Worm (Caenorhabditis elegans) whole organism, L3 larva: ENCODE results near the gene W04B5.5.

ENCODE experiments used
- R02D3.7 ChIP-seq: fragments of 150-350 bp; optimal IDR thresholded peaks from 2 replicates; lab custom pipeline; 2014; ENCODE audit warnings: missing biosample characterization, missing genetic modification characterization
- ZK546.5 ChIP-seq: sonication (generic microtip); optimal IDR thresholded peaks from 2 replicates; lab custom pipeline; 2017; ENCODE audit warnings: missing biosample characterization, missing genetic modification characterization
- aly-2 ChIP-seq: fragments of 150-350 bp; optimal IDR thresholded peaks from 2 replicates; lab custom pipeline; 2014; ENCODE audit warnings: missing biosample characterization, missing genetic modification characterization
- ama-1 ChIP-seq: fragments of 150-350 bp; optimal IDR thresholded peaks from 2 replicates; lab custom pipeline; 2018
- ceh-28 ChIP-seq: fragments of 150-350 bp; optimal IDR thresholded peaks from 2 replicates; lab custom pipeline; 2014; ENCODE audit warnings: missing biosample characterization, missing genetic modification reagents, missing genetic modification characterization
- ceh-9 ChIP-seq: sonication (generic microtip); optimal IDR thresholded peaks from 2 replicates; lab custom pipeline; 2018; ENCODE audit warnings: missing biosample characterization, missing genetic modification characterization
- daf-12 ChIP-seq: fragments of 150-350 bp; optimal IDR thresholded peaks from 2 replicates; lab custom pipeline; 2014; ENCODE audit warnings: missing biosample characterization, missing genetic modification reagents, missing genetic modification characterization
- egl-27 ChIP-seq: sonication (generic microtip); optimal IDR thresholded peaks from 4 replicates; lab custom pipeline; 2017; ENCODE audit warnings: missing biosample characterization, missing genetic modification reagents, missing genetic modification characterization
- egl-5 ChIP-seq: fragments of 150-350 bp; optimal IDR thresholded peaks from 2 replicates; lab custom pipeline; 2017; ENCODE audit warnings: missing biosample characterization, missing genetic modification reagents, missing genetic modification characterization, inconsistent platforms
- elt-1 ChIP-seq: fragments of 150-350 bp; optimal IDR thresholded peaks from 2 replicates; lab custom pipeline; 2014; ENCODE audit warnings: missing biosample characterization, missing genetic modification characterization
- elt-3 ChIP-seq, 3 experiments: fragments of 150-350 bp in 1 of 3; sonication (generic microtip) in 2 of 3; optimal IDR thresholded peaks; 2 replicates in 2 of 3; 4 replicates in 1 of 3; lab custom pipeline; 2014 to 2017; ENCODE audit warnings: missing biosample characterization in 3 of 3, missing genetic modification characterization in 3 of 3
- eor-1 ChIP-seq, 2 experiments: fragments of 150-350 bp; optimal IDR thresholded peaks; 2 replicates each; lab custom pipeline; 2014 to 2018; ENCODE audit warnings: missing biosample characterization in 2 of 2, missing genetic modification characterization in 2 of 2
- fkh-10 ChIP-seq: sonication (generic microtip); optimal IDR thresholded peaks from 2 replicates; lab custom pipeline; 2017; ENCODE audit warnings: missing biosample characterization, missing genetic modification reagents, missing genetic modification characterization
- fkh-2 ChIP-seq: fragments of 150-350 bp; optimal IDR thresholded peaks from 2 replicates; lab custom pipeline; 2014; ENCODE audit warnings: missing biosample characterization, missing genetic modification reagents, missing genetic modification characterization
- fos-1 ChIP-seq: fragments of 150-350 bp; optimal IDR thresholded peaks from 2 replicates; lab custom pipeline; 2014; ENCODE audit warnings: missing biosample characterization, missing genetic modification characterization
- hmg-11 ChIP-seq: sonication (generic microtip); optimal IDR thresholded peaks from 2 replicates; lab custom pipeline; 2016; ENCODE audit warnings: missing genetic modification characterization, missing compliant biosample characterization
- jun-1 ChIP-seq: fragments of 150-350 bp; optimal IDR thresholded peaks from 2 replicates; lab custom pipeline; 2014; ENCODE audit warnings: missing biosample characterization, missing genetic modification reagents, missing genetic modification characterization
- lin-15B ChIP-seq: fragments of 150-350 bp; optimal IDR thresholded peaks from 2 replicates; lab custom pipeline; 2014; ENCODE audit warnings: missing biosample characterization, missing genetic modification characterization
- lin-39 ChIP-seq: fragments of 150-350 bp; optimal IDR thresholded peaks from 2 replicates; lab custom pipeline; 2018; ENCODE audit warnings: missing biosample characterization, missing genetic modification reagents, missing genetic modification characterization
- nfya-1 ChIP-seq: sonication (generic microtip); optimal IDR thresholded peaks from 2 replicates; lab custom pipeline; 2017; ENCODE audit warnings: missing genetic modification characterization, mild to moderate bottlenecking, missing compliant biosample characterization, antibody characterized with exemption, moderate library complexity; ENCODE audit not compliant: insufficient read depth
- nhr-11 ChIP-seq: fragments of 150-350 bp; optimal IDR thresholded peaks from 2 replicates; lab custom pipeline; 2014; ENCODE audit warnings: missing biosample characterization, missing genetic modification characterization
- nhr-12 ChIP-seq: fragments of 150-350 bp; optimal IDR thresholded peaks from 2 replicates; lab custom pipeline; 2014; ENCODE audit warnings: missing biosample characterization, missing genetic modification characterization
- nhr-23 ChIP-seq: fragments of 150-350 bp; optimal IDR thresholded peaks from 2 replicates; lab custom pipeline; 2014; ENCODE audit warnings: missing biosample characterization, missing genetic modification reagents, missing genetic modification characterization
- nhr-25 ChIP-seq: sonication (generic microtip); optimal IDR thresholded peaks from 2 replicates; lab custom pipeline; 2017; ENCODE audit warnings: missing biosample characterization, missing genetic modification characterization
- nhr-28 ChIP-seq: fragments of 150-350 bp; optimal IDR thresholded peaks from 2 replicates; lab custom pipeline; 2014; ENCODE audit warnings: missing biosample characterization, missing genetic modification characterization
- nhr-43 ChIP-seq: sonication (generic microtip); optimal IDR thresholded peaks from 2 replicates; lab custom pipeline; 2016; ENCODE audit warnings: mild to moderate bottlenecking, missing genetic modification characterization, missing compliant biosample characterization; ENCODE audit not compliant: poor library complexity, severe bottlenecking
- nhr-67 ChIP-seq: fragments of 150-350 bp; optimal IDR thresholded peaks from 2 replicates; lab custom pipeline; 2014; ENCODE audit warnings: missing biosample characterization, missing genetic modification characterization
- nhr-77 ChIP-seq: fragments of 150-350 bp; optimal IDR thresholded peaks from 2 replicates; lab custom pipeline; 2014; ENCODE audit warnings: missing biosample characterization, missing genetic modification characterization
- pha-4 ChIP-seq: fragments of 150-350 bp; optimal IDR thresholded peaks from 2 replicates; lab custom pipeline; 2014; ENCODE audit warnings: missing biosample characterization, missing genetic modification reagents, missing genetic modification characterization
- pqm-1 ChIP-seq: fragments of 150-350 bp; optimal IDR thresholded peaks from 2 replicates; lab custom pipeline; 2017; ENCODE audit warnings: missing biosample characterization, missing genetic modification characterization, inconsistent platforms
- sea-2 ChIP-seq: fragments of 150-350 bp; sonication (generic microtip); optimal IDR thresholded peaks from 4 replicates; lab custom pipeline; 2014; ENCODE audit warnings: missing biosample characterization, missing genetic modification reagents, missing genetic modification characterization
- snpc-4 ChIP-seq: fragments of 150-350 bp; optimal IDR thresholded peaks from 2 replicates; lab custom pipeline; 2014; ENCODE audit warnings: missing biosample characterization, missing genetic modification characterization
- tbx-2 ChIP-seq: sonication (generic microtip); optimal IDR thresholded peaks from 2 replicates; lab custom pipeline; 2016; ENCODE audit warnings: mild to moderate bottlenecking, missing genetic modification characterization, missing compliant biosample characterization
- unc-39 ChIP-seq: sonication (generic microtip); optimal IDR thresholded peaks from 4 replicates; lab custom pipeline; 2017; ENCODE audit warnings: missing biosample characterization, missing genetic modification characterization
- unc-62 ChIP-seq: fragments of 150-350 bp; sonication (generic microtip); optimal IDR thresholded peaks from 4 replicates; lab custom pipeline; 2014; ENCODE audit warnings: missing biosample characterization, missing genetic modification reagents, missing genetic modification characterization
- ztf-4 ChIP-seq: fragments of 150-350 bp; optimal IDR thresholded peaks from 2 replicates; lab custom pipeline; 2014; ENCODE audit warnings: missing biosample characterization, missing genetic modification characterization

Gene W04B5.5

ce11 chrIII:2421226-2421625 is 3.2 kb upstream of the W04B5.5 start:
- TF ChIP-seq nhr-43 (tag; lab: Kevin White, UChicago) (no peak), fkh-10 (GFP tag; lab: Kevin White, UChicago) (no peak), nhr-28 (tag; lab: Kevin White, UChicago) (no peak), snpc-4 (tag; lab: Kevin White, UChicago) (no peak)
- TF ChIP-seq, all 47 proteins: peak for 0

ce11 chrIII:2419504-2419903 is 1.5 kb upstream of the W04B5.5 start:
- TF ChIP-seq ceh-9 (tag; lab: Kevin White, UChicago) (no peak), fkh-10 (GFP tag; lab: Kevin White, UChicago) (no peak), nhr-25 (tag; lab: Kevin White, UChicago) (no peak), fkh-2 (tag; lab: Kevin White, UChicago) (no peak), ceh-28 (tag; lab: Kevin White, UChicago) (peak; percentile 89), pqm-1 (tag; lab: Kevin White, UChicago) (no peak), nhr-12 (tag; lab: Kevin White, UChicago) (no peak)

- no peak for TF ChIP-seq ZK546.5 (tag; lab: Kevin White, UChicago)
- no peak for TF ChIP-seq egl-27 (tag; lab: Kevin White, UChicago)
- no peak for TF ChIP-seq unc-39
- no peak for TF ChIP-seq fos-1
- no peak for TF ChIP-seq aly-2 (tag; lab: Kevin White, UChicago)
- TF ChIP-seq nhr-23 (tag; lab: Kevin White, UChicago): no peak
- no peak for TF ChIP-seq ceh-28 (tag; lab: Kevin White, UChicago)
- TF ChIP-seq nhr-11: no peak
- TF ChIP-seq elt-3 (tag; optimal IDR thresholded peaks at IDR 0.05; lab: Kevin White, UChicago): no peak
- TF ChIP-seq sea-2 (GFP tag; lab: Kevin White, UChicago): no peak
- no peak for TF ChIP-seq fkh-10 (GFP tag; lab: Kevin White, UChicago)
Measured at ce11 chrIII:2418981-2419380, 972 bp upstream of the W04B5.5 start.

- TF ChIP-seq tbx-2 (tag; lab: Kevin White, UChicago) (no peak), ceh-28 (tag; lab: Kevin White, UChicago) (peak; percentile 76), elt-1 (no peak), fkh-10 (GFP tag; lab: Kevin White, UChicago) (no peak), nhr-11 (no peak), nfya-1 (tag; lab: Kevin White, UChicago) (no peak), nhr-67 (tag; lab: Kevin White, UChicago) (no peak), pha-4 (tag; lab: Kevin White, UChicago) (no peak)
Measured at ce11 chrIII:2410925-2411450, 7.0 kb downstream of the W04B5.5 start, which contains the start of gene mrpl-30. Gene mrpl-30, minus strand, starts transcription at chrIII:2410975.

ce11 chrIII:2401126-2402123 is 16.6 kb downstream of the W04B5.5 start, which contains the start of the genes cic-1 and strm-1:
Gene cic-1, minus strand, starts transcription at chrIII:2401221.
Gene strm-1, plus strand, starts transcription at chrIII:2402070.
- no peak for TF ChIP-seq eor-1 (tag; optimal IDR thresholded peaks at IDR 0.05; lab: Kevin White, UChicago)
- TF ChIP-seq nhr-43 (tag; lab: Kevin White, UChicago): no peak
- no peak for TF ChIP-seq nhr-67 (tag; lab: Kevin White, UChicago)
- TF ChIP-seq R02D3.7 (tag; lab: Kevin White, UChicago): peak; percentile 98
- peak; percentile 59 for TF ChIP-seq hmg-11
- TF ChIP-seq elt-1: no peak
- no peak for TF ChIP-seq nhr-77
- TF ChIP-seq tbx-2 (tag; lab: Kevin White, UChicago): no peak
- TF ChIP-seq egl-5: peak; percentile 27
- TF ChIP-seq pha-4 (tag; lab: Kevin White, UChicago): peak; percentile 56
- no peak for TF ChIP-seq ama-1
- peak; percentile 69 for TF ChIP-seq lin-15B (tag; lab: Kevin White, UChicago)
- no peak for TF ChIP-seq ZK546.5 (tag; lab: Kevin White, UChicago)
- TF ChIP-seq unc-62: no peak
- peak; percentile 6 for TF ChIP-seq pqm-1 (tag; lab: Kevin White, UChicago)
- TF ChIP-seq ztf-4 (tag; lab: Kevin White, UChicago): no peak
- TF ChIP-seq jun-1 (tag; lab: Kevin White, UChicago): no peak
- peak; percentile 50 for TF ChIP-seq nfya-1 (tag; lab: Kevin White, UChicago)
- no peak for TF ChIP-seq daf-12 (tag; lab: Kevin White, UChicago)
- TF ChIP-seq ceh-28 (tag; lab: Kevin White, UChicago): peak; percentile 68
- no peak for TF ChIP-seq sea-2 (GFP tag; lab: Kevin White, UChicago)
- TF ChIP-seq lin-39 (tag; lab: Kevin White, UChicago): peak; percentile 22
- TF ChIP-seq, all 47 proteins: peak for 9
